Fruit fly (Drosophila melanogaster) Kc167 (cell line): ENCODE measurements around the gene Adk2.

Experiments used
- Myc ChIP-seq: fragments of >200 bp; optimal IDR thresholded peaks from 2 replicates; lab custom pipeline; 2017; ENCODE audit warnings: missing external identifiers
- Sin3A ChIP-seq: fragments of >200 bp; optimal IDR thresholded peaks from 2 replicates; lab custom pipeline; 2018; ENCODE audit warnings: missing external identifiers
- h ChIP-seq: fragments of >200 bp; optimal IDR thresholded peaks from 3 replicates; lab custom pipeline; 2018; ENCODE audit warnings: missing external identifiers
- insv ChIP-seq: fragments of >200 bp; optimal IDR thresholded peaks from 3 replicates; lab custom pipeline; 2018; ENCODE audit warnings: missing external identifiers
- psq ChIP-seq: fragments of >200 bp; optimal IDR thresholded peaks from 2 replicates; lab custom pipeline; 2017; ENCODE audit warnings: missing external identifiers
- ttk ChIP-seq: sonication (Bioruptor generic); optimal IDR thresholded peaks from 2 replicates; lab custom pipeline; 2017; ENCODE audit warnings: missing external identifiers

The Adk2 gene

dm6 chr3L:13007946-13008462 is 14.5 kb downstream of the Adk2 start:
- TF ChIP-seq psq (no peak), ttk (lab: Kevin White, UChicago) (no peak)

- TF ChIP-seq Myc: no peak
- no peak for TF ChIP-seq psq
Observed at dm6 chr3L:13006490-13006889, 16.0 kb downstream of the Adk2 start, which contains the start of gene CG11263. Gene CG11263, plus strand, starts transcription at chr3L:13006817.

dm6 chr3L:12994835-12995234 is 27.7 kb downstream of the Adk2 start, which contains the start of gene CG11262:
Gene CG11262, plus strand, starts transcription at chr3L:12995135.
- TF ChIP-seq h (lab: Kevin White, UChicago) (no peak), insv (lab: Kevin White, UChicago) (no peak), Sin3A (lab: Kevin White, UChicago) (no peak), psq (no peak), Myc (no peak), ttk (lab: Kevin White, UChicago) (no peak)

dm6 chr3L:12972259-12972658 is 50.2 kb downstream of the Adk2 start, which contains the start of the genes CG10748 and CG10749:
Gene CG10748, minus strand, starts transcription at chr3L:12972359.
Gene CG10749, plus strand, starts transcription at chr3L:12972474.
- TF ChIP-seq psq (no peak), insv (lab: Kevin White, UChicago) (no peak), ttk (lab: Kevin White, UChicago) (no peak), Sin3A (lab: Kevin White, UChicago) (no peak), Myc (no peak), h (lab: Kevin White, UChicago) (no peak)
